Fruit fly (Drosophila melanogaster) whole organism, pupa: ENCODE results near the gene RpS4.

Experiments used
- CG10348 ChIP-seq: fragments of 200-800 bp; sonication (Bioruptor generic); IDR thresholded peaks from 2 replicates; pipeline ENCODE4 v1.3.6; 2022; ENCODE audit warnings: missing biosample characterization, missing genetic modification characterization
- CG12605 ChIP-seq: fragments of 200-800 bp; sonication (Bioruptor generic); IDR thresholded peaks from 2 replicates; pipeline ENCODE4 v1.3.6; 2022; ENCODE audit warnings: missing biosample characterization, missing genetic modification characterization
- CG13204 ChIP-seq: fragments of 200-800 bp; sonication (Bioruptor generic); optimal IDR thresholded peaks from 2 replicates; lab custom pipeline; 2018; ENCODE audit warnings: missing biosample characterization, mild to moderate bottlenecking, missing genetic modification characterization, moderate library complexity
- CG14655 ChIP-seq: fragments of 200-800 bp; sonication (Bioruptor generic); optimal IDR thresholded peaks from 3 replicates; lab custom pipeline; 2017; ENCODE audit warnings: mild to moderate bottlenecking, missing biosample characterization, missing genetic modification reagents, missing genetic modification characterization
- CG15710 ChIP-seq: fragments of 200-800 bp; sonication (Bioruptor generic); optimal IDR thresholded peaks from 2 replicates; lab custom pipeline; 2018; ENCODE audit warnings: missing biosample characterization, mild to moderate bottlenecking, missing genetic modification characterization, moderate library complexity
- CG17806 ChIP-seq: fragments of 200-800 bp; sonication (Bioruptor generic); optimal IDR thresholded peaks from 2 replicates; lab custom pipeline; 2018; ENCODE audit warnings: missing biosample characterization, mild to moderate bottlenecking, missing genetic modification characterization, moderate library complexity
- CG32121 ChIP-seq: fragments of 200-800 bp; sonication (Bioruptor generic); IDR thresholded peaks from 2 replicates; pipeline ENCODE4 v1.3.6; 2022; ENCODE audit warnings: missing biosample characterization, missing genetic modification characterization
- CG34367 ChIP-seq: fragments of 200-800 bp; sonication (Bioruptor generic); optimal IDR thresholded peaks from 2 replicates; lab custom pipeline; 2018; ENCODE audit warnings: missing biosample characterization, mild to moderate bottlenecking, missing genetic modification characterization
- CG4496 ChIP-seq: fragments of 200-800 bp; sonication (Bioruptor generic); IDR thresholded peaks from 3 replicates; pipeline ENCODE4 v1.3.6; 2022; ENCODE audit warnings: missing biosample characterization, missing genetic modification characterization
- CG8159 ChIP-seq: fragments of 200-800 bp; sonication (Bioruptor generic); optimal IDR thresholded peaks from 3 replicates; lab custom pipeline; 2018; ENCODE audit warnings: missing biosample characterization, mild to moderate bottlenecking, missing genetic modification characterization, moderate library complexity
- CG8301 ChIP-seq: fragments of 200-800 bp; sonication (Bioruptor generic); optimal IDR thresholded peaks from 2 replicates; lab custom pipeline; 2018; ENCODE audit warnings: missing biosample characterization, mild to moderate bottlenecking, missing genetic modification characterization
- CG9948 ChIP-seq: fragments of 200-800 bp; sonication (Bioruptor generic); optimal IDR thresholded peaks from 2 replicates; lab custom pipeline; 2018; ENCODE audit warnings: missing biosample characterization, mild to moderate bottlenecking, missing genetic modification characterization, moderate library complexity
- D1 ChIP-seq: fragments of 200-800 bp; sonication (Bioruptor generic); optimal IDR thresholded peaks from 2 replicates; lab custom pipeline; 2018; ENCODE audit warnings: missing biosample characterization, mild to moderate bottlenecking, missing genetic modification characterization, moderate library complexity
- EcR ChIP-seq: fragments of 200-800 bp; sonication (Bioruptor generic); optimal IDR thresholded peaks from 3 replicates; lab custom pipeline; 2019; ENCODE audit warnings: missing biosample characterization, missing genetic modification characterization, mild to moderate bottlenecking, moderate library complexity, missing genetic modification reagents
- Ets98B ChIP-seq: fragments of 200-800 bp; sonication (Bioruptor generic); IDR thresholded peaks from 2 replicates; pipeline ENCODE4 v1.3.6; 2022; ENCODE audit warnings: missing biosample characterization, missing genetic modification characterization
- Pif1A ChIP-seq: fragments of 200-800 bp; sonication (Bioruptor generic); optimal IDR thresholded peaks from 3 replicates; lab custom pipeline; 2016; ENCODE audit warnings: missing biosample characterization, missing genetic modification characterization
- Pif1B ChIP-seq: fragments of 200-800 bp; sonication (Bioruptor generic); optimal IDR thresholded peaks from 3 replicates; lab custom pipeline; 2016; ENCODE audit warnings: missing biosample characterization, missing genetic modification characterization
- Snoo ChIP-seq: fragments of 200-800 bp; sonication (Bioruptor generic); optimal IDR thresholded peaks from 3 replicates; lab custom pipeline; 2017; ENCODE audit warnings: missing biosample characterization, mild to moderate bottlenecking, missing genetic modification characterization, inconsistent platforms
- fd96Ca ChIP-seq: fragments of 200-800 bp; sonication (Bioruptor generic); IDR thresholded peaks from 3 replicates; pipeline ENCODE4 v1.3.6; 2022; ENCODE audit warnings: missing biosample characterization, missing genetic modification characterization
- gl ChIP-seq: fragments of 200-800 bp; sonication (Bioruptor generic); optimal IDR thresholded peaks from 2 replicates; lab custom pipeline; 2018; ENCODE audit warnings: missing biosample characterization, mild to moderate bottlenecking, missing genetic modification characterization
- rn ChIP-seq: fragments of 200-800 bp; sonication (Bioruptor generic); IDR thresholded peaks from 2 replicates; pipeline ENCODE4 v1.3.6; 2022; ENCODE audit warnings: missing biosample characterization, missing genetic modification characterization

The RpS4 gene

DNA sequence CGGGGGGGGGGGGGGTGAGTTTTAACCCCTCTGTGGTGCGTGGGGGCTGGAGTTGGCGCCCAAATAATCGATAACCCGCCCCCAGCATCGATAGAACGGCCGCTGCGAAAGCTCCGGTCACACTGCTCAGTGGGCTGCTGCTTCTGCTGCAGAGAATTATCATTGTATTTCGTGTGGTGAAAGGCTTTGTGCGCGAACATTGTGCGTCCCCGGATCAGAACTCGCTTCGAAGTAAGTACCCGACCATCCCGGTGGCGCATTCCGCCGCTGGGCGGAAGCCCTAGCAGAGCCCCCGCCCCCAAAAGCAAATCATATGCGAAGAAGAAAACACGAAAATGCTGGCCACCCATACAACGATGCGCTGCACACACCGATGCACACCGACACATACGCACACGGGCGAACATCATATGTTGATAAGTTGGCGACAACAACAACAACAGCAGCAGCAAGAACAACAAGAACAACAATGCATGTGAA lies 2.8 kb downstream of the RpS4 start, which contains the start of gene Syx13:
Gene Syx13, plus strand, starts transcription at position 100 of the 480 bp plus-strand sequence.
- TF ChIP-seq CG12605 (GFP tag; lab: Robert Waterston, UW) (no peak; the same call in 1 of the 2 replicates), rn (no peak), Ets98B (GFP tag; lab: Robert Waterston, UW) (no peak), CG10348 (no peak), gl (tag; lab: Kevin White, UChicago) (peak; percentile 70), CG4496 (no peak), CG17806 (tag; lab: Kevin White, UChicago) (no peak), fd96Ca (no peak), D1 (tag; lab: Kevin White, UChicago) (no peak), Snoo (tag; lab: Kevin White, UChicago) (peak; percentile 9), CG9948 (tag; lab: Kevin White, UChicago) (no peak), CG15710 (tag; lab: Kevin White, UChicago) (peak; percentile 8), CG32121 (peak; percentile 41; the same call in 1 of the 2 replicates), CG13204 (GFP tag; lab: Kevin White, UChicago) (no peak), EcR (peak; percentile 53)

DNA sequence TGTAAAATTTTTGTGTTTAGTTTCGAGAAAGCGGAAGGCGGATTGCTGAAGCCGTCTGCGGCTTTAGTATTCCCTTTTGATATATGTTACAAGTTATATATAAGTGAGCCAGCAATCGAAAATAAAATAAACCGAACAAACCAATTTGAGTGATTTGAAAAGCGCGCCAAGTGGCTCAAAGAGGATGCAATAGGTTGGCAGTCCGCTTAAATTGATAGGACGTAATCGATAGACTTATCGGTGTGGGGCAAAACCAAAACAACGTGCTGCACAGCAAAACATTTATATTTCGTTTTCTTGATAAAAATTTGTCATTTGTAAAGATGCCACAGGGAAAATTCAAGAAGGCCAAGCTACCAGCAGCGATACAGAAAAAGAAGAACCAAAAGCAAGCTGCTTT lies 5.2 kb downstream of the RpS4 start, which contains the start of gene CG11279:
Gene CG11279, plus strand, starts transcription at position 220 of the 400 bp plus-strand sequence.
- TF ChIP-seq CG13204 (GFP tag; lab: Kevin White, UChicago) = no peak
- no peak for TF ChIP-seq CG17806 (tag; lab: Kevin White, UChicago)
- no peak for TF ChIP-seq Snoo (tag; lab: Kevin White, UChicago)
- TF ChIP-seq CG9948 (tag; lab: Kevin White, UChicago) = no peak
- no peak for TF ChIP-seq CG15710 (tag; lab: Kevin White, UChicago)
- TF ChIP-seq CG4496 = no peak
- no peak for TF ChIP-seq CG8301 (tag; lab: Kevin White, UChicago)
- TF ChIP-seq EcR = no peak
- TF ChIP-seq CG34367 (tag; lab: Kevin White, UChicago) = no peak
- TF ChIP-seq CG32121 = no peak
- TF ChIP-seq Ets98B (GFP tag; lab: Robert Waterston, UW) = no peak
- no peak for TF ChIP-seq Pif1A (GFP tag; lab: Kevin White, UChicago)
- TF ChIP-seq CG14655 (GFP tag; lab: Kevin White, UChicago) = no peak
- TF ChIP-seq D1 (tag; lab: Kevin White, UChicago) = no peak
- TF ChIP-seq CG10348 = no peak
- no peak for TF ChIP-seq CG8159 (tag; lab: Kevin White, UChicago)
- no peak for TF ChIP-seq gl (tag; lab: Kevin White, UChicago)
- TF ChIP-seq CG12605 (GFP tag; lab: Robert Waterston, UW) = no peak
- TF ChIP-seq rn = no peak

DNA sequence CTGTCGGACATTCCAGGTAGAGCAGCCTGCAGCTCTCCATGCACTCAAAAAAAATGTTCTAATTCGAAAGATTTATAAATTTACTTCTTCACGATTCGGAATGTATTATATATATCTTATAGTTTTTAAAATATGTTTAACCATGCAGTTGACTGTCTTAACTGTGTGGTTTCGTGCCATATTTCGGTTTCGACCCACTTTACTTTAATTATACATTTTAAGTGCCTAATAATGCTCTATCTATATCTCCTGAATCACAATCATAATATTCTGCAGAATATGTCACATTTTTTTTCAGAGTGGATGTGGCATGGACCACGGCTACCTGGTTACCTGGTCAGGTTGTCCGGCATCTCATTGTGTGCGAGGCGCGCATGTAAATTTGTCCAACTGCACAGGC lies 8.1 kb downstream of the RpS4 start:
- TF ChIP-seq fd96Ca (no peak), D1 (tag; lab: Kevin White, UChicago) (no peak), Snoo (tag; lab: Kevin White, UChicago) (no peak), gl (tag; lab: Kevin White, UChicago) (no peak), CG17806 (tag; lab: Kevin White, UChicago) (peak; percentile 38), EcR (peak; percentile 16), CG10348 (no peak), CG14655 (GFP tag; lab: Kevin White, UChicago) (no peak), CG34367 (tag; lab: Kevin White, UChicago) (no peak), Pif1B (GFP tag; lab: Kevin White, UChicago) (peak; percentile 36), CG12605 (GFP tag; lab: Robert Waterston, UW) (no peak), CG8159 (tag; lab: Kevin White, UChicago) (peak; percentile 63), CG9948 (tag; lab: Kevin White, UChicago) (peak; percentile 57), CG4496 (no peak), rn (no peak), Ets98B (GFP tag; lab: Robert Waterston, UW) (no peak), CG13204 (GFP tag; lab: Kevin White, UChicago) (peak; percentile 4), CG32121 (no peak), CG15710 (tag; lab: Kevin White, UChicago) (peak; percentile 20), Pif1A (GFP tag; lab: Kevin White, UChicago) (peak; percentile 52), CG8301 (tag; lab: Kevin White, UChicago) (peak; percentile 40)

DNA sequence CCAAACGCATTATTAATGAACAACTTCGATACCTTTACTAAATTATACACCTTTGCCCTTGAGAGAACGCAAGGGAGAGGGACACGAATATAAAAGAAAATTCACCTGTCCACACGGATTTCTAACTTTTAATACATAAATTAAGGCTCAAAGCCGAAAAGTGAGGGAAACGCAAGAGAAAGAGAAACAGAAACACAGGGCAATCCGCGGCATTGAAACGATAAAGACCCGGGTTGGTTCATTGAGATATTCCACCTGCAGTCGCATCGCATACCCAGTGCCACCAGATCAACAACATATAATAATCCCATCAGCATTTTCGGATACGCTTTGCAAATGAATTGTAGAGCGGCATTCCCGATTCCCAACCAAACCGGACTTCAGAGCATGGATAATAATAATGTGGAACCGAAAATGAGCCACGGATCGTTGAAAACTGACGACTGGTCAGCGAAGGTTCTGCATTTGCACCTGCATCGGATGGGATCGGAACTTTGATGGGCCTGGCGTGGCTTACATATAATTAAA lies 9.2 kb downstream of the RpS4 start:
- TF ChIP-seq CG15710 (tag; lab: Kevin White, UChicago) (no peak), Snoo (tag; lab: Kevin White, UChicago) (no peak), CG14655 (GFP tag; lab: Kevin White, UChicago) (no peak), CG32121 (no peak), CG10348 (no peak), gl (tag; lab: Kevin White, UChicago) (no peak), rn (no peak), CG12605 (GFP tag; lab: Robert Waterston, UW) (no peak), Pif1A (GFP tag; lab: Kevin White, UChicago) (no peak), EcR (no peak), Pif1B (GFP tag; lab: Kevin White, UChicago) (no peak)

DNA sequence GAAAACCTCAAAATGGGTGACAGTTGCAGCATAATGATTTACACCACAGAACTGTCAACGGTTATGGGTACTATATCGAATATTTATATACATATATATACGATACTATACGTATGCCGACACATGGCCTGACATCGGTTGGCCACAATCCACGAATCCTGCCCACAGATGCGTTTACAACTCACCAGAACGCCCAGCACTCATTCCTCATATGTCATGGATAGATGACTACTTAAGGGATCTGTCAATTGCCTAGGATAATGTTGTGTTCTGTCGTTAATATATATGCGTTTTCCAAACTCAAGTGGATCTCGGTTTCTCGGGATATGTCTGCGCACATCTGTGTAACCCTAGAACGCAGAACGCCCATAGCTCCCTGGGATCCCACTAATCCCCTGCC lies 16.9 kb downstream of the RpS4 start:
- TF ChIP-seq CG32121 (no peak), Snoo (tag; lab: Kevin White, UChicago) (no peak), CG8159 (tag; lab: Kevin White, UChicago) (no peak), CG12605 (GFP tag; lab: Robert Waterston, UW) (no peak), D1 (tag; lab: Kevin White, UChicago) (no peak), CG4496 (no peak), CG34367 (tag; lab: Kevin White, UChicago) (no peak), Pif1A (GFP tag; lab: Kevin White, UChicago) (no peak), Pif1B (GFP tag; lab: Kevin White, UChicago) (no peak), gl (tag; lab: Kevin White, UChicago) (no peak), CG8301 (tag; lab: Kevin White, UChicago) (no peak), Ets98B (GFP tag; lab: Robert Waterston, UW) (no peak), CG17806 (tag; lab: Kevin White, UChicago) (no peak), EcR (no peak), CG9948 (tag; lab: Kevin White, UChicago) (no peak), fd96Ca (no peak), CG13204 (GFP tag; lab: Kevin White, UChicago) (no peak)
